Worm (Caenorhabditis elegans): ENCODE data around the gene B0303.4.

DNA sequence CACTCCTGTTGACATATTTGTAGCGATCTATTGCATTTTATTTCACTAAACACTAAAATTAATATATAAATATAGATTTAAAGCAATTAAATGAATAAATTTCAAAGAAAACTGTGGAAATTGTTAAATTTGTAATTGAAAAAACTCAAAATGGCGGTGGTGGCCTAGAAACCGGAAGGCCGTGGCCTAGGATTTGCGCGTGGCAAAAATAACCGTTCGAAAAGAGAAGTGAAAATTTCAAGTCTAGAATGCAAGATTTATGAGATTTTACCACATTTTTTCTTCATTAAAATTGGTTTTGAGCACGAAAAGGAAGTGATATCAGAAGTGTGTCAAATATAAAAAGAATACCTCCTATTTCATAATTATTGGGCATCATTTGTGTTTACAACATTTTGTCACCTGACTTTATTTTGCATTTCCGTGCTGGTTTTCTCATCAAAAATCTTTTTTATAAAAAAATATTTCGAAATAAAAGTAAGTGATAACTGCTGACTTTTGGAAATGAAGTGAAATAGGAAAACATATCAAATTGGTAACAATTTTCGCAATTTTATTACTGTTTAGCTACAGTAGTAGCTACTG lies 5.9 kb upstream of the B0303.4 start, which contains the start of gene fli-1:
- TF ChIP-seq ztf-23 (GFP tag; IDR thresholded peaks at IDR 0.05), result no peak
- TF ChIP-seq klf-2 (GFP tag; conservative IDR thresholded peaks at IDR 0.05), result no peak
- no peak for TF ChIP-seq ztf-29 (GFP tag; IDR thresholded peaks at IDR 0.05)

Data from whole organism, midembryonic.